Fruit fly (Drosophila melanogaster): ENCODE data around the gene CG7384.

CG7384 gene

dm6 chr2L:10474268-10474678, 36.0 kb downstream of the CG7384 start, which contains the start of gene RluA-1:
Gene RluA-1, minus strand, starts transcription at chr2L:10474349.
- TF ChIP-seq CG33017 (tag; optimal IDR thresholded peaks at IDR 0.05) (peak; percentile 90), cnc (optimal IDR thresholded peaks at IDR 0.05) (no peak), Hr96 (GFP tag; optimal IDR thresholded peaks at IDR 0.05) (peak; percentile 61), CG7045 (GFP tag; optimal IDR thresholded peaks at IDR 0.05) (peak; percentile 93), Clk (GFP tag; optimal IDR thresholded peaks at IDR 0.05) (peak; percentile 28), toe (GFP tag; optimal IDR thresholded peaks at IDR 0.05) (no peak), ovo (GFP tag; optimal IDR thresholded peaks at IDR 0.05) (peak; percentile 11), CG1620 (GFP tag; optimal IDR thresholded peaks at IDR 0.05) (peak; percentile 38), CG7101 (tag; optimal IDR thresholded peaks at IDR 0.05) (peak; percentile 89), Mnt (GFP tag; optimal IDR thresholded peaks at IDR 0.05) (peak; percentile 54), kay (GFP tag; ENCODE audit: borderline replicate concordance) (peak; percentile 82), CG12768 (GFP tag; optimal IDR thresholded peaks at IDR 0.05) (peak; percentile 86), Crg-1 (GFP tag; optimal IDR thresholded peaks at IDR 0.05) (peak; percentile 59), CG5204 (GFP tag; optimal IDR thresholded peaks at IDR 0.05) (no peak), CG11617 (GFP tag; optimal IDR thresholded peaks at IDR 0.05) (peak; percentile 66), tj (GFP tag; optimal IDR thresholded peaks at IDR 0.05) (peak; percentile 40), pad (GFP tag; optimal IDR thresholded peaks at IDR 0.05) (peak; percentile 65), bab1 (GFP tag; optimal IDR thresholded peaks at IDR 0.05) (peak; percentile 76), cic (GFP tag; optimal IDR thresholded peaks at IDR 0.05) (peak; percentile 4), CG14711 (tag; optimal IDR thresholded peaks at IDR 0.05) (peak; percentile 85)

dm6 chr2L:10472257-10472656, 38.0 kb downstream of the CG7384 start:
- TF ChIP-seq CG14711 (tag; optimal IDR thresholded peaks at IDR 0.05) (no peak), kay (GFP tag; ENCODE audit: borderline replicate concordance) (peak; percentile 67), Crg-1 (GFP tag; optimal IDR thresholded peaks at IDR 0.05) (no peak)

dm6 chr2L:10470211-10470610, 40.0 kb downstream of the CG7384 start:
- no peak for TF ChIP-seq CG1620 (GFP tag; optimal IDR thresholded peaks at IDR 0.05)
- no peak for TF ChIP-seq Mnt (GFP tag; optimal IDR thresholded peaks at IDR 0.05)
- no peak for TF ChIP-seq CG11617 (GFP tag; optimal IDR thresholded peaks at IDR 0.05)
- TF ChIP-seq cic (GFP tag; optimal IDR thresholded peaks at IDR 0.05), result no peak
- no peak for TF ChIP-seq Clk (GFP tag; optimal IDR thresholded peaks at IDR 0.05)
- TF ChIP-seq CG14711 (tag; optimal IDR thresholded peaks at IDR 0.05), result no peak
- no peak for TF ChIP-seq CG33017 (tag; optimal IDR thresholded peaks at IDR 0.05)
- TF ChIP-seq cnc (optimal IDR thresholded peaks at IDR 0.05), result no peak
- no peak for TF ChIP-seq CG7101 (tag; optimal IDR thresholded peaks at IDR 0.05)
- no peak for TF ChIP-seq tj (GFP tag; optimal IDR thresholded peaks at IDR 0.05)
- no peak for TF ChIP-seq CG12768 (GFP tag; optimal IDR thresholded peaks at IDR 0.05)
- TF ChIP-seq bab1 (GFP tag; optimal IDR thresholded peaks at IDR 0.05), result no peak
- no peak for TF ChIP-seq CG5204 (GFP tag; optimal IDR thresholded peaks at IDR 0.05)
- TF ChIP-seq CG7045 (GFP tag; optimal IDR thresholded peaks at IDR 0.05), result no peak
- TF ChIP-seq Crg-1 (GFP tag; optimal IDR thresholded peaks at IDR 0.05), result no peak
- TF ChIP-seq Hr96 (GFP tag; optimal IDR thresholded peaks at IDR 0.05), result no peak

- TF ChIP-seq CG5204 (GFP tag; optimal IDR thresholded peaks at IDR 0.05) (no peak), Hr96 (GFP tag; optimal IDR thresholded peaks at IDR 0.05) (no peak), pad (GFP tag; optimal IDR thresholded peaks at IDR 0.05) (no peak), cic (GFP tag; optimal IDR thresholded peaks at IDR 0.05) (no peak), bab1 (GFP tag; optimal IDR thresholded peaks at IDR 0.05) (no peak), CG1620 (GFP tag; optimal IDR thresholded peaks at IDR 0.05) (no peak)
Observed at dm6 chr2L:10468978-10469377, 41.3 kb downstream of the CG7384 start.

- TF ChIP-seq bab1 (GFP tag; optimal IDR thresholded peaks at IDR 0.05), result no peak
- TF ChIP-seq CG7045 (GFP tag; optimal IDR thresholded peaks at IDR 0.05), result peak; percentile 15
- peak; percentile 11 for TF ChIP-seq kay (GFP tag; ENCODE audit: borderline replicate concordance)
- TF ChIP-seq CG5204 (GFP tag; optimal IDR thresholded peaks at IDR 0.05), result no peak
- TF ChIP-seq CG33017 (tag; optimal IDR thresholded peaks at IDR 0.05), result no peak
- no peak for TF ChIP-seq CG7101 (tag; optimal IDR thresholded peaks at IDR 0.05)
- no peak for TF ChIP-seq CG14711 (tag; optimal IDR thresholded peaks at IDR 0.05)
Observed at dm6 chr2L:10468388-10468787, 41.9 kb downstream of the CG7384 start.

dm6 chr2L:10466865-10467270, 43.4 kb downstream of the CG7384 start:
- TF ChIP-seq CG12768 (GFP tag; optimal IDR thresholded peaks at IDR 0.05), result no peak
- TF ChIP-seq toe (GFP tag; optimal IDR thresholded peaks at IDR 0.05), result no peak
- no peak for TF ChIP-seq CG11617 (GFP tag; optimal IDR thresholded peaks at IDR 0.05)
- no peak for TF ChIP-seq bab1 (GFP tag; optimal IDR thresholded peaks at IDR 0.05)
- TF ChIP-seq Crg-1 (GFP tag; optimal IDR thresholded peaks at IDR 0.05), result no peak
- no peak for TF ChIP-seq Hr96 (GFP tag; optimal IDR thresholded peaks at IDR 0.05)

- TF ChIP-seq CG7101 (tag; optimal IDR thresholded peaks at IDR 0.05) (no peak), CG14711 (tag; optimal IDR thresholded peaks at IDR 0.05) (no peak), cnc (optimal IDR thresholded peaks at IDR 0.05) (no peak), Crg-1 (GFP tag; optimal IDR thresholded peaks at IDR 0.05) (no peak), kay (GFP tag; ENCODE audit: borderline replicate concordance) (no peak), Mnt (GFP tag; optimal IDR thresholded peaks at IDR 0.05) (no peak)
Observed at dm6 chr2L:10458979-10459378, 51.3 kb downstream of the CG7384 start.

Measured in whole organism, adult.